Fruit fly (Drosophila melanogaster) whole organism, embryonic: Measurements from ENCODE around the gene Os-C.
A peak's percentile ranks its signal among the peaks of the same experiment; 100 is the strongest.

Source experiments
- CG15011 ChIP-seq: fragments of 200-800 bp; sonication (Bioruptor generic); optimal IDR thresholded peaks from 3 replicates; lab custom pipeline; 2018; ENCODE audit warnings: missing biosample characterization, mild to moderate bottlenecking, missing genetic modification characterization
- CG34224 ChIP-seq: fragments of 200-800 bp; sonication (Bioruptor generic); IDR thresholded peaks from 3 replicates; pipeline ENCODE4 v1.3.6; 2022; ENCODE audit warnings: missing biosample characterization, missing genetic modification characterization; ENCODE audit not compliant: partially characterized antibody
- CG5953 ChIP-seq: fragments of 200-800 bp; sonication (Bioruptor generic); IDR thresholded peaks from 2 replicates; pipeline ENCODE4 v1.3.6; 2022; ENCODE audit warnings: missing biosample characterization, missing genetic modification characterization
- Nf-YB ChIP-seq: fragments of 200-800 bp; sonication (Bioruptor generic); optimal IDR thresholded peaks from 3 replicates; lab custom pipeline; 2019; ENCODE audit warnings: missing biosample characterization, mild to moderate bottlenecking, missing genetic modification characterization, moderate library complexity
- en ChIP-seq: fragments of 200-800 bp; sonication (Bioruptor generic); optimal IDR thresholded peaks from 2 replicates; lab custom pipeline; 2016; ENCODE audit warnings: missing biosample characterization, missing genetic modification characterization
- exex ChIP-seq: fragments of 200-800 bp; sonication (Bioruptor generic); optimal IDR thresholded peaks from 4 replicates; lab custom pipeline; 2018; ENCODE audit warnings: missing biosample characterization, mild to moderate bottlenecking, missing genetic modification characterization, moderate library complexity
- ttk ChIP-seq: fragments of 200-800 bp; sonication (Bioruptor generic); IDR thresholded peaks from 2 replicates; pipeline ENCODE4 v2.1.2; 2022; ENCODE audit warnings: missing biosample characterization, missing genetic modification characterization
- usp ChIP-seq: fragments of >200 bp; optimal IDR thresholded peaks from 2 replicates; lab custom pipeline; 2017; ENCODE audit warnings: missing biosample characterization, missing genetic modification characterization

DNA sequence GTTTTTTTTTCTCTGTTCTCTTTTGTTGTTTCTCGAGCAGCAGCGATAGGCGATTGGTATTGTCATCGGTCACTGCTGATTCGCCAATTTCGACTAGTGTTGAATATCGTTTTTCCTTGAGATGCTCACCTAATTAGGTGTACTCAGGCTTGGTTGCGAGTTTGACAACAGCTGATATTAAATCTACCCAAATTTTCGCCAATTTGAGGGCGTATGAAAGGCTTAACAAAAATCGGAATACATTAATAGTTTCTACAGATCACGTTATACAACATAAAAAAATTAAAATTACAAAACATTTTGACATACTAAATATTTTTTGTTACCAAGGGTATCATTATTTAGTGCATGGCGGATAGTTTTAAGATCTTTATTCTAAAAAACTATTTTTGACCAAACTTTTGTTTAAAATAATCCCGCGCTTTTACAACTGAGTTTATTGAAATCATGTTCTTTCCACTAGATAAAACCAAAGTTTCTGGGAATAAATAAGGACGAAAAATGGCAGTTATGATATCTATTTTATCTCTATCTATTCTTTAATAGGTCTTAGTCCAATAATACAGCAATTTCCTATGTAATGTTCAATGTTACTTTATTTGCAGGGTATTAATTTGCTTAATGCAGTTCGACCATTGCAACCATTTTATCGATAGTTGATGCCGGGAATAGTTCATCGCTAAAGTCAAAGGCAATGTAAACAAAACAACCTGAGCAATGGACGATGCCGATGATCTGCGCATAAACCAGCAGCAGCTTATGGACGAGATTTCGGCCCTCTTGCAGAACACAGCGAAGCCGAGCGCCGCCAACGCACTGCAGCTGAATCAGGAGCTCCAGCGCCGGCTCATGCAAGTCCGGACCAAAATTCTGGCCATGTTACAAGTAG lies 34.6 kb downstream of the Os-C start, which contains the start of the genes CG10435 and Pbp95:
- TF ChIP-seq usp, result no peak
- TF ChIP-seq Nf-YB (GFP tag; lab: Kevin White, UChicago), result no peak
- TF ChIP-seq en (GFP tag; lab: Kevin White, UChicago), result no peak
- TF ChIP-seq CG15011, result no peak
- TF ChIP-seq CG34224 (GFP tag; lab: Robert Waterston, UW), result peak; percentile 64; the same call in 2 of the 3 replicates
- TF ChIP-seq exex (tag; lab: Kevin White, UChicago), result no peak
- no peak for TF ChIP-seq ttk
- 0 out of 2 replicates have a peak, but pooled peaks have one; percentile 33 for TF ChIP-seq CG5953 (GFP tag; lab: Robert Waterston, UW)
